Worm (Caenorhabditis elegans): Measurements from ENCODE around the gene mom-1.

- no peak for TF ChIP-seq nhr-111 (GFP tag; optimal IDR thresholded peaks at IDR 0.05)
- no peak for TF ChIP-seq ceh-32 (tag; optimal IDR thresholded peaks at IDR 0.05; ENCODE audit: poor library complexity)
- TF ChIP-seq nhr-76 (tag; optimal IDR thresholded peaks at IDR 0.05) = no peak
- no peak for TF ChIP-seq nhr-28 (tag; optimal IDR thresholded peaks at IDR 0.05)
- TF ChIP-seq mxl-2 (GFP tag; conservative IDR thresholded peaks at IDR 0.05) = no peak
- no peak for TF ChIP-seq R02D3.7 (tag; optimal IDR thresholded peaks at IDR 0.05)
- no peak for TF ChIP-seq hlh-30 (tag; optimal IDR thresholded peaks at IDR 0.05; ENCODE audit: insufficient read depth)
- TF ChIP-seq nhr-10 (tag; optimal IDR thresholded peaks at IDR 0.05) = no peak
- TF ChIP-seq nhr-237 (tag; optimal IDR thresholded peaks at IDR 0.05) = no peak
- no peak for TF ChIP-seq ceh-82 (tag; optimal IDR thresholded peaks at IDR 0.05)
- TF ChIP-seq lin-15B (tag; optimal IDR thresholded peaks at IDR 0.05) = no peak
Measured at ce11 chrX:6328860-6329259, 35.9 kb downstream of the mom-1 start, which contains the start of gene col-169.

All from whole organism, L4 larva.